Worm (Caenorhabditis elegans) whole organism, young adult: Measurements from ENCODE around the gene C45B2.8.

Experiments used
- B0019.2 ChIP-seq: fragments of 200-800 bp; sonication (Bioruptor generic); conservative IDR thresholded peaks from 2 replicates; pipeline ENCODE4 v1.3.6; 2022; ENCODE audit warnings: missing genetic modification reagents, missing genetic modification characterization, missing compliant biosample characterization
- B0035.1 ChIP-seq: sonication (generic microtip); optimal IDR thresholded peaks from 2 replicates; lab custom pipeline; 2016; ENCODE audit warnings: missing genetic modification characterization, mild to moderate bottlenecking, missing compliant biosample characterization, missing genotype, missing genetic modification reagents
- C06A6.2 ChIP-seq: fragments of 200-800 bp; sonication (Bioruptor generic); conservative IDR thresholded peaks from 2 replicates; pipeline ENCODE4 v1.3.6; 2022; ENCODE audit warnings: missing genetic modification characterization, missing compliant biosample characterization
- F10E7.11 ChIP-seq: sonication (generic microtip); optimal IDR thresholded peaks from 2 replicates; lab custom pipeline; 2017; ENCODE audit warnings: mild to moderate bottlenecking, missing genetic modification characterization, moderate library complexity, missing compliant biosample characterization
- F23B12.7 ChIP-seq: sonication (generic microtip); optimal IDR thresholded peaks from 2 replicates; lab custom pipeline; 2017; ENCODE audit warnings: missing genetic modification characterization, mild to moderate bottlenecking, missing compliant biosample characterization, antibody characterized with exemption, moderate library complexity; ENCODE audit not compliant: insufficient read depth
- Y56A3A.18 ChIP-seq: fragments of 200-800 bp; sonication (Bioruptor generic); IDR thresholded peaks from 2 replicates; pipeline ENCODE4 v1.3.6; 2022; ENCODE audit warnings: missing genetic modification reagents, missing genetic modification characterization, missing compliant biosample characterization
- Y67H2A.10 ChIP-seq: fragments of 200-800 bp; sonication (Bioruptor generic); conservative IDR thresholded peaks from 2 replicates; pipeline ENCODE4 v1.3.6; 2022; ENCODE audit warnings: missing genetic modification reagents, missing genetic modification characterization, missing compliant biosample characterization
- Y79H2A.3 ChIP-seq: fragments of 200-800 bp; sonication (Bioruptor generic); conservative IDR thresholded peaks from 2 replicates; pipeline ENCODE4 v1.3.6; 2022; ENCODE audit warnings: missing genetic modification reagents, missing genetic modification characterization, missing compliant biosample characterization
- ZK185.1 ChIP-seq: sonication (generic microtip); optimal IDR thresholded peaks from 2 replicates; lab custom pipeline; 2016; ENCODE audit warnings: mild to moderate bottlenecking, missing genetic modification characterization, missing compliant biosample characterization; ENCODE audit not compliant: poor library complexity, severe bottlenecking
- akir-1 ChIP-seq: fragments of 200-800 bp; sonication (Bioruptor generic); optimal IDR thresholded peaks from 2 replicates; lab custom pipeline; 2018; ENCODE audit warnings: mild to moderate bottlenecking, missing genetic modification characterization, moderate library complexity, missing compliant biosample characterization
- attf-3 ChIP-seq: fragments of 200-800 bp; sonication (Bioruptor generic); conservative IDR thresholded peaks from 2 replicates; pipeline ENCODE4 v1.3.6; 2022; ENCODE audit warnings: missing genetic modification reagents, missing genetic modification characterization, missing compliant biosample characterization
- attf-6 ChIP-seq: fragments of 200-800 bp; sonication (Bioruptor generic); IDR thresholded peaks from 2 replicates; pipeline ENCODE4 v1.3.6; 2022; ENCODE audit warnings: missing genetic modification reagents, missing genetic modification characterization, missing compliant biosample characterization
- cebp-1 ChIP-seq, 2 experiments: fragments of 200-800 bp in 1 of 2; sonication (Bioruptor generic) in 1 of 2; sonication (generic microtip) in 1 of 2; IDR thresholded peaks in 1 of 2; optimal IDR thresholded peaks in 1 of 2; 2 replicates each; pipeline versions ENCODE4 v1.3.6 to Lab custom; 2017 to 2022; ENCODE audit warnings: missing compliant biosample characterization in 2 of 2, missing genetic modification characterization in 2 of 2, mild to moderate bottlenecking in 1 of 2, missing genetic modification reagents in 1 of 2, moderate library complexity in 1 of 2
- ceh-100 ChIP-seq: fragments of 200-800 bp; sonication (Bioruptor generic); IDR thresholded peaks from 2 replicates; pipeline ENCODE4 v1.3.6; 2022; ENCODE audit warnings: missing genetic modification reagents, missing genetic modification characterization, missing compliant biosample characterization
- ceh-40 ChIP-seq: fragments of 200-800 bp; sonication (Bioruptor generic); IDR thresholded peaks from 2 replicates; pipeline ENCODE4 v1.3.6; 2022; ENCODE audit warnings: missing genetic modification characterization, missing compliant biosample characterization
- ceh-79 ChIP-seq: sonication (generic microtip); optimal IDR thresholded peaks from 2 replicates; lab custom pipeline; 2017; ENCODE audit warnings: mild to moderate bottlenecking, missing genetic modification characterization, missing compliant biosample characterization
- dox-1 ChIP-seq: fragments of 200-800 bp; sonication (Bioruptor generic); IDR thresholded peaks from 2 replicates; pipeline ENCODE4 v1.3.6; 2022; ENCODE audit warnings: missing genetic modification reagents, missing genetic modification characterization, missing compliant biosample characterization
- dpl-1 ChIP-seq: fragments of 150-350 bp; optimal IDR thresholded peaks from 2 replicates; lab custom pipeline; 2014; ENCODE audit warnings: missing biosample characterization, missing genetic modification reagents, missing genetic modification characterization
- egrh-3 ChIP-seq: fragments of 200-800 bp; sonication (Bioruptor generic); IDR thresholded peaks from 2 replicates; pipeline ENCODE4 v1.3.6; 2022; ENCODE audit warnings: missing genetic modification reagents, missing genetic modification characterization, missing compliant biosample characterization
- ekl-4 ChIP-seq: fragments of 200-800 bp; sonication (Bioruptor generic); IDR thresholded peaks from 2 replicates; pipeline ENCODE4 v1.3.6; 2022; ENCODE audit warnings: missing genetic modification reagents, missing genetic modification characterization, missing compliant biosample characterization
- ets-4 ChIP-seq: fragments of 200-800 bp; sonication (Bioruptor generic); optimal IDR thresholded peaks from 2 replicates; lab custom pipeline; 2018; ENCODE audit warnings: mild to moderate bottlenecking, missing genetic modification characterization, missing compliant biosample characterization
- hlh-12 ChIP-seq: sonication (generic microtip); optimal IDR thresholded peaks from 2 replicates; lab custom pipeline; 2016; ENCODE audit warnings: missing genetic modification characterization, missing compliant biosample characterization
- hsf-1 ChIP-seq: fragments of 200-800 bp; sonication (Bioruptor generic); IDR thresholded peaks from 2 replicates; pipeline ENCODE4 v1.3.6; 2022; ENCODE audit warnings: missing genetic modification reagents, missing genetic modification characterization, missing compliant biosample characterization
- lag-1 ChIP-seq: fragments of 200-800 bp; sonication (Bioruptor generic); IDR thresholded peaks from 2 replicates; pipeline ENCODE4 v1.3.6; 2022; ENCODE audit warnings: missing genetic modification reagents, missing genetic modification characterization, missing compliant biosample characterization
- let-607 ChIP-seq, 2 experiments: fragments of 200-800 bp in 1 of 2; sonication (Bioruptor generic) in 1 of 2; sonication (generic microtip) in 1 of 2; optimal IDR thresholded peaks; 2 replicates each; lab custom pipeline; 2016 to 2018; ENCODE audit warnings: mild to moderate bottlenecking in 2 of 2, missing compliant biosample characterization in 2 of 2, missing genetic modification characterization in 2 of 2, moderate library complexity in 2 of 2, missing genotype in 1 of 2
- lin-26 ChIP-seq: fragments of 200-800 bp; sonication (Bioruptor generic); IDR thresholded peaks from 2 replicates; pipeline ENCODE4 v1.3.6; 2022; ENCODE audit warnings: missing genetic modification reagents, missing genetic modification characterization, missing compliant biosample characterization
- lin-35 ChIP-seq, 3 experiments: fragments of 150-350 bp in 2 of 3; sonication (generic microtip) in 1 of 3; optimal IDR thresholded peaks; 2 replicates each; lab custom pipeline; 2014 to 2018; ENCODE audit warnings: missing biosample characterization in 3 of 3, missing genetic modification characterization in 3 of 3, missing genetic modification reagents in 3 of 3
- lin-54 ChIP-seq: fragments of 200-800 bp; sonication (Bioruptor generic); optimal IDR thresholded peaks from 2 replicates; lab custom pipeline; 2018; ENCODE audit warnings: mild to moderate bottlenecking, missing genetic modification characterization, missing compliant biosample characterization
- madf-10 ChIP-seq: sonication (generic microtip); optimal IDR thresholded peaks from 2 replicates; lab custom pipeline; 2016; ENCODE audit warnings: mild to moderate bottlenecking, missing genetic modification characterization, missing compliant biosample characterization
- mcd-1 ChIP-seq: fragments of 200-800 bp; sonication (Bioruptor generic); IDR thresholded peaks from 2 replicates; pipeline ENCODE4 v1.3.6; 2022; ENCODE audit warnings: missing genetic modification reagents, missing genetic modification characterization, missing compliant biosample characterization
- mes-4 ChIP-seq: sonication (generic microtip); optimal IDR thresholded peaks from 2 replicates; lab custom pipeline; 2016; ENCODE audit warnings: missing genotype, missing genetic modification characterization, missing compliant biosample characterization
- nhr-179 ChIP-seq: sonication (generic microtip); optimal IDR thresholded peaks from 2 replicates; lab custom pipeline; 2016; ENCODE audit warnings: mild to moderate bottlenecking, missing genetic modification characterization, missing compliant biosample characterization
- nhr-80 ChIP-seq: sonication (generic microtip); optimal IDR thresholded peaks from 2 replicates; lab custom pipeline; 2016; ENCODE audit warnings: missing genetic modification characterization, missing compliant biosample characterization
- nhr-90 ChIP-seq: sonication (generic microtip); optimal IDR thresholded peaks from 2 replicates; lab custom pipeline; 2016; ENCODE audit warnings: missing genotype, mild to moderate bottlenecking, missing genetic modification characterization, missing compliant biosample characterization
- pha-4 ChIP-seq: fragments of 150-350 bp; sonication (generic microtip); optimal IDR thresholded peaks from 2 replicates; lab custom pipeline; 2014; ENCODE audit warnings: missing biosample characterization, missing genetic modification reagents, missing genetic modification characterization
- repo-1 ChIP-seq: sonication (generic microtip); optimal IDR thresholded peaks from 2 replicates; lab custom pipeline; 2017; ENCODE audit warnings: mild to moderate bottlenecking, missing genetic modification characterization, missing compliant biosample characterization
- sdz-38 ChIP-seq: sonication (generic microtip); optimal IDR thresholded peaks from 2 replicates; lab custom pipeline; 2016; ENCODE audit warnings: missing genotype, missing genetic modification characterization, missing compliant biosample characterization
- snpc-1.3 ChIP-seq: sonication (generic microtip); optimal IDR thresholded peaks from 2 replicates; lab custom pipeline; 2017; ENCODE audit warnings: missing genetic modification characterization, mild to moderate bottlenecking, missing compliant biosample characterization, antibody characterized with exemption, moderate library complexity, missing genotype, missing genetic modification reagents; ENCODE audit not compliant: insufficient read depth
- snpc-4 ChIP-seq, 5 experiments: fragments of 150-350 bp in 1 of 5; sonication (generic microtip) in 4 of 5; optimal IDR thresholded peaks; 2 replicates each; lab custom pipeline; 2014 to 2018; ENCODE audit warnings: missing genetic modification characterization in 5 of 5, missing biosample characterization in 3 of 5, antibody characterized with exemption in 2 of 5, mild to moderate bottlenecking in 2 of 5, missing compliant biosample characterization in 2 of 5, missing genotype in 2 of 5, moderate library complexity in 2 of 5, missing genetic modification reagents in 1 of 5
- somi-1 ChIP-seq: fragments of 200-800 bp; sonication (Bioruptor generic); optimal IDR thresholded peaks from 2 replicates; lab custom pipeline; 2018; ENCODE audit warnings: mild to moderate bottlenecking, missing genetic modification characterization, missing compliant biosample characterization
- sptf-2 ChIP-seq: fragments of 200-800 bp; sonication (Bioruptor generic); optimal IDR thresholded peaks from 2 replicates; lab custom pipeline; 2018; ENCODE audit warnings: mild to moderate bottlenecking, missing genetic modification characterization, missing compliant biosample characterization
- tbp1 ChIP-seq: fragments of 200-800 bp; sonication (Bioruptor generic); optimal IDR thresholded peaks from 2 replicates; lab custom pipeline; 2018; ENCODE audit warnings: mild to moderate bottlenecking, missing genetic modification characterization, missing compliant biosample characterization
- unc-62 ChIP-seq: fragments of 150-350 bp; optimal IDR thresholded peaks from 2 replicates; lab custom pipeline; 2014; ENCODE audit warnings: missing biosample characterization, missing genetic modification reagents, missing genetic modification characterization
- zfh-2 ChIP-seq: fragments of 200-800 bp; sonication (Bioruptor generic); conservative IDR thresholded peaks from 2 replicates; pipeline ENCODE4 v1.3.6; 2022; ENCODE audit warnings: missing genetic modification reagents, missing genetic modification characterization, missing compliant biosample characterization
- ztf-28 ChIP-seq: fragments of 200-800 bp; sonication (Bioruptor generic); IDR thresholded peaks from 2 replicates; pipeline ENCODE4 v1.3.6; 2022; ENCODE audit warnings: missing genetic modification reagents, missing genetic modification characterization, missing compliant biosample characterization

Gene C45B2.8

DNA sequence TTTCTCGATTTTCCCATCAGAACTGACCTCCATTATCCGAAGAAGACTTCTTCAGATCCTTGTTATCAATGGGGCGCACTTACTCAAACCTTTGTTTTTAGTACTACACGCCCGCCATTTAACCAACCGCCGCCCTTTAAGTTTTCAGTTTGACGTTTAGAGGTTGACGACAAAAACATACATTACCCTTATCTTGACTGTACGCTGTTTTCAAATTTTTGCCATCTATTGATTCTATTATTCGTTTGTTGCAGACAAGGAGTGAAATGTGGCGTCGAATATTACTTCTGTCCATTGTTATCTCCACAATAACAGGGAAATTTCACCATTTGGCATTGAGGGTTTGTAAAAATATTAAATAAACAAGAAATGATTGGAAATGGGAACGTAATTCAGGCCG, 5.3 kb downstream of the C45B2.8 start, which contains the start of gene C15H9.5 (continued):
- TF ChIP-seq ekl-4 = no peak
- TF ChIP-seq hlh-12 = no peak
- TF ChIP-seq C06A6.2 = no peak
- no peak for TF ChIP-seq lin-26 (GFP tag; lab: Robert Waterston, UW)
- TF ChIP-seq sdz-38 (tag; lab: Kevin White, UChicago) = no peak
- TF ChIP-seq snpc-4 (GFP tag; optimal IDR thresholded peaks at IDR 0.05; lab: Kevin White, UChicago) = no peak
- TF ChIP-seq snpc-4 (tag; optimal IDR thresholded peaks at IDR 0.05; lab: Kevin White, UChicago) = peak in 1 of 4 experiments; percentile 4
- TF ChIP-seq nhr-179 (tag; lab: Kevin White, UChicago) = no peak
- TF ChIP-seq nhr-80 (tag; lab: Kevin White, UChicago) = peak; percentile 66
- TF ChIP-seq, all 124 proteins: peak for 6

DNA sequence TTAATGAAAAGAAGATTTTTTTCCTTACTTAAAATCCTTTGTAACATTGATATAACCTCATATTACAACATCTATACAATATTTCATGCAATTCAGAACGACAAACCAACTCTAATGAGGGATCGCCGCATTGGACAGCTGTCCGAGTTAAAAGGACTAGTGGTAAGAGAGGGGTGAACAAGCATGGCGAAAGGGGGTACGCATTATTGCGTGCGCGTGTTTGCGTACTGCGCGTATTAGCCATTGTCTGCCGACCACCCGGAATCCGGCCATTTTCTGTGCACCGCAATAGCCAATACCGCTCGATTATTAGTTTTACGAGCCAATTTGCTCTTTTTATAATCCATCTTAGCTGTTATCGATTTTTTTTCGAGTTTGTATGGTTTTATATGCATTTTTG, 9.8 kb downstream of the C45B2.8 start, which contains the start of gene C15H9.4:
Gene C15H9.4, plus strand, starts transcription at position 93 of the 400 bp plus-strand sequence.
- TF ChIP-seq mcd-1 = 0 out of 2 replicates have a peak, but pooled peaks have one; percentile 8
- TF ChIP-seq lin-54 (GFP tag; lab: Kevin White, UChicago) = no peak
- no peak for TF ChIP-seq lin-35 (GFP tag; optimal IDR thresholded peaks at IDR 0.05; lab: Kevin White, UChicago)
- no peak for TF ChIP-seq Y56A3A.18 (GFP tag; lab: Robert Waterston, UW)
- no peak for TF ChIP-seq lag-1
- no peak for TF ChIP-seq nhr-90
- no peak for TF ChIP-seq Y67H2A.10
- no peak for TF ChIP-seq let-607 (tag; optimal IDR thresholded peaks at IDR 0.05; lab: Kevin White, UChicago)
- TF ChIP-seq F10E7.11 = no peak
- TF ChIP-seq Y79H2A.3 (GFP tag; lab: Robert Waterston, UW) = no peak
- TF ChIP-seq repo-1 = peak; percentile 35
- TF ChIP-seq sptf-2 (GFP tag; lab: Kevin White, UChicago) = no peak
- TF ChIP-seq hsf-1 (GFP tag; lab: Robert Waterston, UW) = no peak
- no peak for TF ChIP-seq nhr-80 (tag; lab: Kevin White, UChicago)
- TF ChIP-seq unc-62 (GFP tag; lab: Kevin White, UChicago) = no peak
- TF ChIP-seq cebp-1 (GFP tag; IDR thresholded peaks at IDR 0.05; lab: Robert Waterston, UW) = no peak
- peak; percentile 56 for TF ChIP-seq cebp-1 (tag; optimal IDR thresholded peaks at IDR 0.05; lab: Kevin White, UChicago)
- no peak for TF ChIP-seq ZK185.1 (tag; lab: Kevin White, UChicago)
- TF ChIP-seq ets-4 (GFP tag; lab: Kevin White, UChicago) = no peak
- no peak for TF ChIP-seq attf-6 (GFP tag; lab: Robert Waterston, UW)
- peak; percentile 31; the same call in 1 of the 2 replicates for TF ChIP-seq zfh-2 (GFP tag; lab: Robert Waterston, UW)
- no peak for TF ChIP-seq B0035.1
- no peak for TF ChIP-seq attf-3 (GFP tag; lab: Robert Waterston, UW)
- TF ChIP-seq pha-4 (tag; lab: Kevin White, UChicago) = no peak
- TF ChIP-seq dpl-1 (GFP tag; lab: Kevin White, UChicago) = no peak
- no peak for TF ChIP-seq egrh-3 (GFP tag; lab: Robert Waterston, UW)
- no peak for TF ChIP-seq snpc-4 (GFP tag; optimal IDR thresholded peaks at IDR 0.05; lab: Kevin White, UChicago)
- TF ChIP-seq snpc-4 (tag; optimal IDR thresholded peaks at IDR 0.05; lab: Kevin White, UChicago) = no peak
- TF ChIP-seq ceh-79 (tag; lab: Kevin White, UChicago) = no peak
- TF ChIP-seq akir-1 (GFP tag; lab: Kevin White, UChicago) = no peak
- TF ChIP-seq ceh-40 (GFP tag; lab: Robert Waterston, UW) = no peak
- TF ChIP-seq B0019.2 (GFP tag; lab: Robert Waterston, UW) = no peak
- TF ChIP-seq somi-1 (GFP tag; lab: Kevin White, UChicago) = no peak
- TF ChIP-seq dox-1 (GFP tag; lab: Robert Waterston, UW) = 0 out of 2 replicates have a peak, but pooled peaks have one; percentile 22
- TF ChIP-seq F23B12.7 (tag; lab: Kevin White, UChicago) = no peak
- TF ChIP-seq ceh-100 (GFP tag; lab: Robert Waterston, UW) = no peak
- no peak for TF ChIP-seq ztf-28 (GFP tag; lab: Robert Waterston, UW)
- no peak for TF ChIP-seq snpc-1.3
- no peak for TF ChIP-seq madf-10 (tag; lab: Kevin White, UChicago)
- TF ChIP-seq mes-4 = no peak
- peak; percentile 26 for TF ChIP-seq tbp1 (GFP tag; lab: Kevin White, UChicago)
